Fruit fly (Drosophila melanogaster): ENCODE results near the gene Sap-r.
A peak's percentile ranks its signal among the peaks of the same experiment; 100 is the strongest.

Gene Sap-r

DNA sequence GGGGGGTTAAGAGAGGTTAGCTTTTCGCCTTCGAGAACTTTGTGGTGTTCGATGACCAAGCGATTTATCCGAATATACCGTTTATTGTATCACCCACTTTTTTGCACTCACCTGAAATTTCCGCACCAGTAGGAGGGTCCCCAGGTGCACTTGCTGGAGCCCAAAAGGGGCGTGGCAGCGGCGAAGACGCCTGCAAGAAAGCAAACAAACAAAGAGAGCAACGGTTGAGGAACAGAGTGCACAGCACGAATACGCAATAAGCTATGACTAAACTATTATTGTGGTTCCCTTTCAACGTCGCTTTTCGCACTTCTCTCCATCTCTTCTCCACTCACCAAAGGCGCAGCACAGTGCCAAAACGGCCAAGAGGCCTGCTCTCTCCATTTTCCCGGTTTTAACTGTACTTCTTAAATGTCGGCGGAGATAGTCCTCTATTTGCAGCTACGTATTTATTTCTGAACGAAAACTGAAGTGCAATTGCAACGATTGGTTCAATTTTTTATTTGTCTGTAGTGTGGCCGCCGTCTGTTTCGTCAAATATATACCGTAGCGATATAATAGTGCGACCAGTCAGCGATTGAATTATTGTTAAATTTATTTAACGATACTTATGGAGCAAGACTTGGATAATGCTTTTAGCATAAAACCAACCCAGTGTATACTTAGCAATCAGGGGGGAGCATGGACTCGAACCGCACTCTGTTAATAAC lies at the start of gene Sap-r (continued):
- TF ChIP-seq CG17802 (tag; optimal IDR thresholded peaks at IDR 0.05): no peak
- no peak for TF ChIP-seq CG4360 (GFP tag; IDR thresholded peaks at IDR 0.05)
- TF ChIP-seq knrl (GFP tag; IDR thresholded peaks at IDR 0.05; ENCODE audit: partially characterized antibody): peak; percentile 89
- TF ChIP-seq CG10543 (GFP tag; optimal IDR thresholded peaks at IDR 0.05): no peak
- TF ChIP-seq Sin3A (optimal IDR thresholded peaks at IDR 0.05): peak; percentile 19
- no peak for TF ChIP-seq prd (optimal IDR thresholded peaks at IDR 0.05)
- no peak for TF ChIP-seq prd (GFP tag; IDR thresholded peaks at IDR 0.05)
- TF ChIP-seq Doc3 (GFP tag; IDR thresholded peaks at IDR 0.05; ENCODE audit: partially characterized antibody): no peak; the same call in 2 of the 3 replicates
- no peak for TF ChIP-seq salm (tag; optimal IDR thresholded peaks at IDR 0.05)
- no peak for TF ChIP-seq seq (GFP tag; IDR thresholded peaks at IDR 0.05)
- TF ChIP-seq zen2 (GFP tag; IDR thresholded peaks at IDR 0.05; ENCODE audit: partially characterized antibody): peak; percentile 64; the same call in 2 of the 3 replicates
- no peak for TF ChIP-seq CG6813 (GFP tag; optimal IDR thresholded peaks at IDR 0.05)
- TF ChIP-seq pros (GFP tag; optimal IDR thresholded peaks at IDR 0.05): no peak
- no peak for TF ChIP-seq ara (GFP tag; IDR thresholded peaks at IDR 0.05)
- peak; percentile 82 for TF ChIP-seq CG4617 (GFP tag; optimal IDR thresholded peaks at IDR 0.05; ENCODE audit: borderline replicate concordance)
- TF ChIP-seq gsb-n (tag; optimal IDR thresholded peaks at IDR 0.05): peak; percentile 28
- peak; percentile 12 for TF ChIP-seq Bteb2 (GFP tag; optimal IDR thresholded peaks at IDR 0.05)
- TF ChIP-seq esg (GFP tag; conservative IDR thresholded peaks at IDR 0.05): no peak
- TF ChIP-seq Hey (tag; optimal IDR thresholded peaks at IDR 0.05): no peak
- TF ChIP-seq ewg (GFP tag; optimal IDR thresholded peaks at IDR 0.05): no peak
- no peak for TF ChIP-seq en (GFP tag; optimal IDR thresholded peaks at IDR 0.05)
- peak; percentile 72 for TF ChIP-seq hbn (GFP tag; IDR thresholded peaks at IDR 0.05; ENCODE audit: partially characterized antibody)
- TF ChIP-seq CG8359 (GFP tag; optimal IDR thresholded peaks at IDR 0.05; ENCODE audit: borderline replicate concordance): no peak
- peak; percentile 11 for TF ChIP-seq ems (GFP tag; optimal IDR thresholded peaks at IDR 0.05)
- no peak for TF ChIP-seq crp (GFP tag; optimal IDR thresholded peaks at IDR 0.05)
- TF ChIP-seq Xbp1 (GFP tag; optimal IDR thresholded peaks at IDR 0.05): peak; percentile 29
- peak; percentile 58 for TF ChIP-seq CG17912 (GFP tag; optimal IDR thresholded peaks at IDR 0.05)
- peak; percentile 89 for TF ChIP-seq Ets97D (GFP tag; optimal IDR thresholded peaks at IDR 0.05)
- TF ChIP-seq CG10431 (GFP tag; optimal IDR thresholded peaks at IDR 0.05): no peak
- no peak for TF ChIP-seq CG11085 (GFP tag; IDR thresholded peaks at IDR 0.05)
- no peak for TF ChIP-seq CkIIα-i1 (GFP tag; IDR thresholded peaks at IDR 0.05)
- no peak for TF ChIP-seq schlank (tag; optimal IDR thresholded peaks at IDR 0.05)
- peak; percentile 77 for TF ChIP-seq CG12659 (GFP tag; optimal IDR thresholded peaks at IDR 0.05)
- TF ChIP-seq CG30403 (GFP tag; optimal IDR thresholded peaks at IDR 0.05): no peak
- TF ChIP-seq CG12299 (tag; optimal IDR thresholded peaks at IDR 0.05): peak; percentile 34
- TF ChIP-seq tap (tag; optimal IDR thresholded peaks at IDR 0.05): peak; percentile 11
- TF ChIP-seq CG30431 (GFP tag; optimal IDR thresholded peaks at IDR 0.05): no peak
- TF ChIP-seq ERR (GFP tag; optimal IDR thresholded peaks at IDR 0.05): no peak
- no peak for TF ChIP-seq dan (GFP tag; IDR thresholded peaks at IDR 0.05)
- TF ChIP-seq Awh (GFP tag; IDR thresholded peaks at IDR 0.05): no peak
- no peak for TF ChIP-seq tin (GFP tag; optimal IDR thresholded peaks at IDR 0.05)
- TF ChIP-seq YL-1 (GFP tag; optimal IDR thresholded peaks at IDR 0.05): peak; percentile 80
- no peak for TF ChIP-seq CG8281 (tag; optimal IDR thresholded peaks at IDR 0.05)
- TF ChIP-seq CG11504 (tag; optimal IDR thresholded peaks at IDR 0.05): peak; percentile 57
- TF ChIP-seq CG5953 (GFP tag; IDR thresholded peaks at IDR 0.05): no peak
- no peak for TF ChIP-seq CG6765 (GFP tag; optimal IDR thresholded peaks at IDR 0.05)
- TF ChIP-seq crc (GFP tag; optimal IDR thresholded peaks at IDR 0.05): no peak
- no peak for TF ChIP-seq Atf3 (GFP tag; optimal IDR thresholded peaks at IDR 0.05)
- TF ChIP-seq odd (GFP tag; optimal IDR thresholded peaks at IDR 0.05): no peak
- peak; percentile 30 for TF ChIP-seq CG4854 (GFP tag; optimal IDR thresholded peaks at IDR 0.05)
